Worm (Caenorhabditis elegans): ENCODE results near the gene F26C11.4.

Gene F26C11.4

ce11 chrII:9940430-9940829 is 24.4 kb upstream of the F26C11.4 start, which contains the start of gene ufd-3 (continued):
- TF ChIP-seq nhr-129 (tag; optimal IDR thresholded peaks at IDR 0.05) (peak; percentile 77), skn-1 (tag; optimal IDR thresholded peaks at IDR 0.05) (peak; percentile 56), gmeb-1 (tag; optimal IDR thresholded peaks at IDR 0.05) (peak; percentile 97), sma-9 (GFP tag; optimal IDR thresholded peaks at IDR 0.05) (peak; percentile 91), sma-9 (tag; optimal IDR thresholded peaks at IDR 0.05) (no peak), ZK546.5 (tag; optimal IDR thresholded peaks at IDR 0.05) (no peak), unc-39 (tag; optimal IDR thresholded peaks at IDR 0.05) (no peak), egl-27 (tag; optimal IDR thresholded peaks at IDR 0.05) (peak; percentile 72), nhr-77 (tag; optimal IDR thresholded peaks at IDR 0.05) (no peak), ceh-16 (tag; optimal IDR thresholded peaks at IDR 0.05) (no peak), unc-62 (GFP tag; optimal IDR thresholded peaks at IDR 0.05) (no peak), zag-1 (tag; optimal IDR thresholded peaks at IDR 0.05) (peak; percentile 60), dmd-4 (tag; optimal IDR thresholded peaks at IDR 0.05) (no peak), ama-1 (optimal IDR thresholded peaks at IDR 0.05) (peak; percentile 24), mdl-1 (tag; optimal IDR thresholded peaks at IDR 0.05) (peak in 1 of 2 experiments; percentile 6), sma-3 (GFP tag; optimal IDR thresholded peaks at IDR 0.05) (peak; percentile 88), nhr-11 (tag; optimal IDR thresholded peaks at IDR 0.05) (peak; percentile 16), aly-2 (tag; optimal IDR thresholded peaks at IDR 0.05) (no peak), nhr-237 (tag; optimal IDR thresholded peaks at IDR 0.05) (no peak), F13H6.1 (tag; optimal IDR thresholded peaks at IDR 0.05) (peak; percentile 84), lin-13 (GFP tag; optimal IDR thresholded peaks at IDR 0.05) (peak; percentile 83), nhr-10 (tag; optimal IDR thresholded peaks at IDR 0.05) (no peak), mab-5 (tag; optimal IDR thresholded peaks at IDR 0.05) (peak; percentile 63), C34F6.9 (tag; optimal IDR thresholded peaks at IDR 0.05) (peak; percentile 95), alr-1 (tag; optimal IDR thresholded peaks at IDR 0.05) (no peak)

- TF ChIP-seq ZK546.5 (tag; optimal IDR thresholded peaks at IDR 0.05) (no peak), elt-1 (tag; optimal IDR thresholded peaks at IDR 0.05) (no peak), mbf-1 (tag; optimal IDR thresholded peaks at IDR 0.05) (no peak), C34F6.9 (tag; optimal IDR thresholded peaks at IDR 0.05) (no peak), skn-1 (tag; optimal IDR thresholded peaks at IDR 0.05) (no peak), blmp-1 (tag; optimal IDR thresholded peaks at IDR 0.05; ENCODE audit: insufficient read depth) (no peak), ztf-11 (tag; optimal IDR thresholded peaks at IDR 0.05) (no peak), nhr-11 (tag; optimal IDR thresholded peaks at IDR 0.05) (no peak), ztf-4 (tag; optimal IDR thresholded peaks at IDR 0.05) (no peak), elt-3 (tag; optimal IDR thresholded peaks at IDR 0.05) (no peak), crh-2 (tag; optimal IDR thresholded peaks at IDR 0.05) (no peak), lsy-2 (tag; optimal IDR thresholded peaks at IDR 0.05) (no peak), nhr-237 (tag; optimal IDR thresholded peaks at IDR 0.05) (no peak), fos-1 (tag; optimal IDR thresholded peaks at IDR 0.05) (no peak)
Observed at ce11 chrII:9938877-9939276, 22.8 kb upstream of the F26C11.4 start, which contains the start of the genes C05C10.7 and C05C10.5. C05C10.7 (minus strand) TSS chrII:9938971. C05C10.5 (plus strand) TSS chrII:9939040.

ce11 chrII:9937611-9938010 is 21.5 kb upstream of the F26C11.4 start:
- TF ChIP-seq nhr-10 (tag; optimal IDR thresholded peaks at IDR 0.05) (peak; percentile 93), lin-11 (tag; optimal IDR thresholded peaks at IDR 0.05) (no peak), aly-2 (tag; optimal IDR thresholded peaks at IDR 0.05) (no peak), blmp-1 (tag; optimal IDR thresholded peaks at IDR 0.05; ENCODE audit: insufficient read depth) (peak; percentile 86), crh-2 (tag; optimal IDR thresholded peaks at IDR 0.05) (peak; percentile 91), C34F6.9 (tag; optimal IDR thresholded peaks at IDR 0.05) (peak; percentile 92), sem-4 (tag; optimal IDR thresholded peaks at IDR 0.05) (peak; percentile 32), ztf-4 (tag; optimal IDR thresholded peaks at IDR 0.05) (peak; percentile 82), ztf-11 (tag; optimal IDR thresholded peaks at IDR 0.05) (no peak), sma-3 (GFP tag; optimal IDR thresholded peaks at IDR 0.05) (peak; percentile 82), sma-9 (GFP tag; optimal IDR thresholded peaks at IDR 0.05) (peak; percentile 91), sma-9 (tag; optimal IDR thresholded peaks at IDR 0.05) (no peak), nhr-23 (tag; optimal IDR thresholded peaks at IDR 0.05) (no peak), dmd-4 (tag; optimal IDR thresholded peaks at IDR 0.05) (no peak), mbf-1 (tag; optimal IDR thresholded peaks at IDR 0.05) (no peak), lin-39 (tag; optimal IDR thresholded peaks at IDR 0.05) (no peak), nhr-77 (tag; optimal IDR thresholded peaks at IDR 0.05) (no peak), zag-1 (tag; optimal IDR thresholded peaks at IDR 0.05) (no peak), Y55F3AM.14 (GFP tag; optimal IDR thresholded peaks at IDR 0.05) (no peak), R02D3.7 (tag; optimal IDR thresholded peaks at IDR 0.05) (no peak), nhr-25 (tag; optimal IDR thresholded peaks at IDR 0.05) (peak; percentile 89), nhr-129 (tag; optimal IDR thresholded peaks at IDR 0.05) (peak; percentile 94), nhr-21 (tag; optimal IDR thresholded peaks at IDR 0.05) (peak; percentile 90), lin-13 (GFP tag; optimal IDR thresholded peaks at IDR 0.05) (peak; percentile 67), mdl-1 (tag; optimal IDR thresholded peaks at IDR 0.05) (peak in 1 of 2 experiments; percentile 90), F13H6.1 (tag; optimal IDR thresholded peaks at IDR 0.05) (peak; percentile 83), ama-1 (optimal IDR thresholded peaks at IDR 0.05) (peak; percentile 62), unc-55 (GFP tag; optimal IDR thresholded peaks at IDR 0.05) (peak; percentile 46), peb-1 (tag; optimal IDR thresholded peaks at IDR 0.05) (no peak), elt-1 (tag; optimal IDR thresholded peaks at IDR 0.05) (no peak), snpc-4 (tag; optimal IDR thresholded peaks at IDR 0.05) (peak; percentile 28), nhr-6 (tag; optimal IDR thresholded peaks at IDR 0.05) (peak; percentile 44), ztf-1 (GFP tag; conservative IDR thresholded peaks at IDR 0.05) (no peak), unc-62 (GFP tag; optimal IDR thresholded peaks at IDR 0.05) (no peak), gmeb-1 (tag; optimal IDR thresholded peaks at IDR 0.05) (peak; percentile 67), lsy-2 (tag; optimal IDR thresholded peaks at IDR 0.05) (peak in 1 of 2 experiments; percentile 80), egl-27 (tag; optimal IDR thresholded peaks at IDR 0.05) (peak; percentile 34), fos-1 (tag; optimal IDR thresholded peaks at IDR 0.05) (peak; percentile 88)

All from whole organism, L2 larva.